Worm (Caenorhabditis elegans): ENCODE data around the gene F25E5.1.

The F25E5.1 gene

DNA sequence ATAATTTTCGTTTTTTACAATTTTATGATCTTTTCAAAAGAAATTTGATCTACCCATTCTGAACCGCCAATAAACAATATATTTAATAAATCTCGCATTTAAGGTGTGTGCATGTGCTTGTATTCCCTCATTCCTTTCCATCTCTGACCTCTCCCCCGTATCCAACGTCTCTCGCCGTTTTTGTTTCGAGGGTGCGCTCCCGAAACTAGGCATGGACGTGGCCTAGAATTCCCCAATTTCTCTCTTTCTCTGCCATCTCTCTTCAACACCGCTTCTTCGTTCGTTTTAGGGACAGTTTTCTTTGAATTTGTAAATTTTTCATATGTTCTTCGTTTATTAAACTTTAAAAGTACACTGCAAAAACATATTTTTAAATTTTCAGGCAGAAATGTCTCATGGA lies at the start of gene F25E5.1:
Gene F25E5.1, plus strand, starts transcription at position 376 of the 400 bp plus-strand sequence.
- TF ChIP-seq mdl-1 (tag; optimal IDR thresholded peaks at IDR 0.05), result peak in 1 of 2 experiments; percentile 81
- TF ChIP-seq nhr-77 (tag; optimal IDR thresholded peaks at IDR 0.05), result no peak
- TF ChIP-seq dve-1 (tag; optimal IDR thresholded peaks at IDR 0.05; ENCODE audit: insufficient read depth), result no peak
- TF ChIP-seq snpc-4 (tag; optimal IDR thresholded peaks at IDR 0.05), result no peak
- no peak for TF ChIP-seq lir-3 (tag; optimal IDR thresholded peaks at IDR 0.05)
- TF ChIP-seq unc-39 (tag; optimal IDR thresholded peaks at IDR 0.05), result no peak
- no peak for TF ChIP-seq gei-8 (GFP tag; optimal IDR thresholded peaks at IDR 0.05)
- peak; percentile 59 for TF ChIP-seq nhr-28 (tag; optimal IDR thresholded peaks at IDR 0.05)
- no peak for TF ChIP-seq ces-1 (GFP tag; optimal IDR thresholded peaks at IDR 0.05)
- no peak for TF ChIP-seq zfp-2 (tag; optimal IDR thresholded peaks at IDR 0.05)
- no peak for TF ChIP-seq zip-11 (GFP tag; IDR thresholded peaks at IDR 0.05)
- TF ChIP-seq nhr-41 (GFP tag; IDR thresholded peaks at IDR 0.05), result no peak
- no peak for TF ChIP-seq aly-2 (tag; optimal IDR thresholded peaks at IDR 0.05)
- no peak for TF ChIP-seq Y5F2A.4 (GFP tag; optimal IDR thresholded peaks at IDR 0.05)
- no peak for TF ChIP-seq lin-15B (tag; optimal IDR thresholded peaks at IDR 0.05)
- 0 out of 2 replicates have a peak, but pooled peaks have one; percentile 10 for TF ChIP-seq ZK337.2 (GFP tag; IDR thresholded peaks at IDR 0.05)
- no peak for TF ChIP-seq madf-5 (GFP tag; IDR thresholded peaks at IDR 0.05)
- no peak for TF ChIP-seq spr-1 (tag; optimal IDR thresholded peaks at IDR 0.05)
- TF ChIP-seq ceh-82 (tag; optimal IDR thresholded peaks at IDR 0.05), result no peak
- no peak for TF ChIP-seq ceh-62 (tag; optimal IDR thresholded peaks at IDR 0.05)
- TF ChIP-seq skn-1 (tag; optimal IDR thresholded peaks at IDR 0.05), result no peak
- no peak for TF ChIP-seq F10B5.3 (tag; optimal IDR thresholded peaks at IDR 0.05)
- no peak for TF ChIP-seq zag-1 (tag; optimal IDR thresholded peaks at IDR 0.05)
- TF ChIP-seq pha-4 (GFP tag; IDR thresholded peaks at IDR 0.05), result no peak
- TF ChIP-seq pha-4 (tag; optimal IDR thresholded peaks at IDR 0.05), result peak; percentile 31
- TF ChIP-seq mxl-3 (GFP tag; optimal IDR thresholded peaks at IDR 0.05), result no peak
- TF ChIP-seq ZK546.5 (tag; optimal IDR thresholded peaks at IDR 0.05), result no peak
- peak; percentile 53 for TF ChIP-seq rbr-2 (tag; optimal IDR thresholded peaks at IDR 0.05)
- TF ChIP-seq dmd-9 (GFP tag; IDR thresholded peaks at IDR 0.05), result peak; percentile 75; the same call in 1 of the 2 replicates
- TF ChIP-seq ceh-44 (GFP tag; IDR thresholded peaks at IDR 0.05), result peak; percentile 17; the same call in 1 of the 2 replicates
- TF ChIP-seq nhr-25 (tag; optimal IDR thresholded peaks at IDR 0.05; ENCODE audit: borderline replicate concordance, insufficient read depth), result no peak
- TF ChIP-seq fkh-10 (GFP tag; optimal IDR thresholded peaks at IDR 0.05), result no peak
- TF ChIP-seq lin-13 (GFP tag; optimal IDR thresholded peaks at IDR 0.05), result no peak
- no peak for TF ChIP-seq ztf-7 (tag; optimal IDR thresholded peaks at IDR 0.05)
- TF ChIP-seq tra-1 (GFP tag; IDR thresholded peaks at IDR 0.05), result no peak
- TF ChIP-seq lin-38 (GFP tag; IDR thresholded peaks at IDR 0.05), result no peak
- TF ChIP-seq mxl-2 (GFP tag; conservative IDR thresholded peaks at IDR 0.05), result no peak
- TF ChIP-seq hlh-30 (tag; optimal IDR thresholded peaks at IDR 0.05; ENCODE audit: insufficient read depth), result peak; percentile 63
- no peak for TF ChIP-seq cey-2 (tag; optimal IDR thresholded peaks at IDR 0.05; ENCODE audit: borderline replicate concordance, insufficient read depth)
- no peak for TF ChIP-seq spr-3 (GFP tag; optimal IDR thresholded peaks at IDR 0.05)
- no peak for TF ChIP-seq mep-1 (tag; optimal IDR thresholded peaks at IDR 0.05)
- TF ChIP-seq ceh-32 (tag; optimal IDR thresholded peaks at IDR 0.05; ENCODE audit: poor library complexity), result no peak
- no peak for TF ChIP-seq R02D3.7 (tag; optimal IDR thresholded peaks at IDR 0.05)
- TF ChIP-seq dpl-1 (GFP tag; optimal IDR thresholded peaks at IDR 0.05), result peak; percentile 62
- no peak for TF ChIP-seq F37D6.2 (tag; optimal IDR thresholded peaks at IDR 0.05)
- TF ChIP-seq vab-7 (GFP tag; IDR thresholded peaks at IDR 0.05), result no peak
- TF ChIP-seq fos-1 (tag; optimal IDR thresholded peaks at IDR 0.05), result no peak
- TF ChIP-seq madf-9 (GFP tag; conservative IDR thresholded peaks at IDR 0.05), result no peak
- no peak for TF ChIP-seq mdt-29 (GFP tag; IDR thresholded peaks at IDR 0.05)
- TF ChIP-seq nhr-102 (tag; optimal IDR thresholded peaks at IDR 0.05), result peak; percentile 26
- TF ChIP-seq set-16 (GFP tag; IDR thresholded peaks at IDR 0.05), result no peak
- TF ChIP-seq duxl-1 (tag; optimal IDR thresholded peaks at IDR 0.05; ENCODE audit: poor library complexity), result no peak
